Worm (Caenorhabditis elegans): ENCODE results near the gene fbxc-27.

DNA sequence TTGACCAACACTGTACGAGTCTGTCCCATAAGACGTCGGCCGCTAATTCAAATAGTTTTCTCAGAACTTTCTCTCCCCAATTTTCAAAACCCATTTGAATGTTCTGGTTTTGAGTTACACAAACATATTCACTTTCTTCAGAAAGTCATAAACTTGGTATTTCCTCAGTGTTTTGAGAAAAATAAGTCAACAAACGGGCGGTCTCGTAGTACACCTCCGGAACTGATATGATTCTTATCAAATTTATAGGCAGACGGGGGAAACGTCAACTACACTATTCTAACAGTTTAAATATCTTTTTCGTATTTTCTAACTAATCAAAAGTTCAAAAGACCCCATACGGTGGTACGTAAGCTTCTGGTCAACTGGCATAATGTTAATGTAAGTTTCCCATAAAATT, 25.4 kb upstream of the fbxc-27 start:
- TF ChIP-seq him-1 (tag; optimal IDR thresholded peaks at IDR 0.05) (no peak), dao-5 (tag; optimal IDR thresholded peaks at IDR 0.05) (no peak), W03F9.2 (tag; optimal IDR thresholded peaks at IDR 0.05) (no peak)
